Fruit fly (Drosophila melanogaster) whole organism, wandering third instar larva: ENCODE measurements around the gene SdhC.

Source experiments
- CG32264 ChIP-seq: fragments of 200-800 bp; sonication (Bioruptor generic); optimal IDR thresholded peaks from 2 replicates; lab custom pipeline; 2016; ENCODE audit warnings: missing biosample characterization, missing genetic modification characterization
- CG9705 ChIP-seq: fragments of 200-800 bp; sonication (Bioruptor generic); optimal IDR thresholded peaks from 2 replicates; lab custom pipeline; 2018; ENCODE audit warnings: missing biosample characterization, mild to moderate bottlenecking, missing genetic modification characterization
- CrebA ChIP-seq: fragments of 200-800 bp; sonication (Bioruptor generic); optimal IDR thresholded peaks from 2 replicates; lab custom pipeline; 2016; ENCODE audit warnings: missing biosample characterization, mild to moderate bottlenecking, missing genetic modification characterization, borderline replicate concordance
- Dif ChIP-seq: fragments of 200-275, 200-300 bp; sonication (Bioruptor generic); optimal IDR thresholded peaks from 2 replicates; lab custom pipeline; 2018; ENCODE audit warnings: missing biosample characterization, missing genetic modification characterization; ENCODE audit not compliant: partially characterized antibody
- GATAd ChIP-seq: sonication (Bioruptor generic); optimal IDR thresholded peaks from 2 replicates; lab custom pipeline; 2016; ENCODE audit warnings: missing biosample characterization, missing genetic modification characterization
- HLH106 ChIP-seq: fragments of 200-800 bp; optimal IDR thresholded peaks from 3 replicates; lab custom pipeline; 2019; ENCODE audit warnings: missing biosample characterization, mild to moderate bottlenecking, missing genetic modification characterization, moderate library complexity
- Hr83 ChIP-seq: fragments of 200-300 bp; sonication (Bioruptor generic); optimal IDR thresholded peaks from 2 replicates; lab custom pipeline; 2016; ENCODE audit warnings: missing biosample characterization, mild to moderate bottlenecking, missing genetic modification characterization, moderate library complexity; ENCODE audit not compliant: poor library complexity, severe bottlenecking
- N ChIP-seq: fragments of >200 bp; optimal IDR thresholded peaks from 2 replicates; lab custom pipeline; 2018; ENCODE audit warnings: missing biosample characterization, missing external identifiers, missing genetic modification characterization
- OdsH ChIP-seq: fragments of 200-800 bp; sonication (Bioruptor generic); optimal IDR thresholded peaks from 2 replicates; lab custom pipeline; 2016; ENCODE audit warnings: missing biosample characterization, mild to moderate bottlenecking, missing genetic modification characterization
- Rel ChIP-seq, 2 experiments: fragments of 200-800 bp; sonication (Bioruptor generic) in 1 of 2; optimal IDR thresholded peaks; 2 replicates in 1 of 2; 3 replicates in 1 of 2; lab custom pipeline; 2016 to 2019; ENCODE audit warnings: mild to moderate bottlenecking in 2 of 2, missing biosample characterization in 2 of 2, missing genetic modification characterization in 2 of 2, moderate library complexity in 1 of 2
- Sp1 ChIP-seq: fragments of 200-800 bp; sonication (Bioruptor generic); optimal IDR thresholded peaks from 3 replicates; lab custom pipeline; 2019; ENCODE audit warnings: missing biosample characterization, mild to moderate bottlenecking, missing genetic modification characterization, moderate library complexity
- br ChIP-seq: fragments of 200-800 bp; sonication (Bioruptor generic); optimal IDR thresholded peaks from 2 replicates; lab custom pipeline; 2016; ENCODE audit warnings: missing biosample characterization, missing genetic modification characterization
- dmrt93B ChIP-seq: fragments of 200-800 bp; sonication (Bioruptor generic); optimal IDR thresholded peaks from 2 replicates; lab custom pipeline; 2018; ENCODE audit warnings: missing biosample characterization, mild to moderate bottlenecking, missing genetic modification characterization
- dsf ChIP-seq: sonication (Bioruptor generic); optimal IDR thresholded peaks from 2 replicates; lab custom pipeline; 2016; ENCODE audit warnings: missing biosample characterization, missing genetic modification characterization, borderline replicate concordance
- foxo ChIP-seq, 2 experiments: fragments of 200-800 bp; sonication (Bioruptor generic); optimal IDR thresholded peaks; 2 replicates in 1 of 2; 3 replicates in 1 of 2; lab custom pipeline; 2016 to 2017; ENCODE audit warnings: missing biosample characterization in 2 of 2, missing genetic modification characterization in 2 of 2
- lola ChIP-seq: fragments of >200 bp; optimal IDR thresholded peaks from 2 replicates; lab custom pipeline; 2017; ENCODE audit warnings: missing biosample characterization, missing genetic modification characterization
- rgr ChIP-seq: fragments of 200-800 bp; sonication (Bioruptor generic); optimal IDR thresholded peaks from 3 replicates; lab custom pipeline; 2016; ENCODE audit warnings: missing biosample characterization, mild to moderate bottlenecking, missing genetic modification characterization
- sage ChIP-seq: fragments of 200-800 bp; sonication (Bioruptor generic); optimal IDR thresholded peaks from 2 replicates; lab custom pipeline; 2016; ENCODE audit warnings: missing biosample characterization, mild to moderate bottlenecking, missing genetic modification characterization
- tai ChIP-seq: sonication (Bioruptor generic); optimal IDR thresholded peaks from 2 replicates; lab custom pipeline; 2016; ENCODE audit warnings: missing biosample characterization, missing genetic modification characterization

SdhC gene

dm6 chr3R:11165974-11166373, 43.7 kb downstream of the SdhC start, which contains the start of gene Ugt35E1:
Gene Ugt35E1, minus strand, starts transcription at chr3R:11166074.
- no peak for TF ChIP-seq dmrt93B (GFP tag; lab: Kevin White, UChicago)
- no peak for TF ChIP-seq rgr (GFP tag; lab: Kevin White, UChicago)
- no peak for TF ChIP-seq dsf (GFP tag; lab: Kevin White, UChicago)
- no peak for TF ChIP-seq OdsH (GFP tag; lab: Kevin White, UChicago)
- TF ChIP-seq N = no peak
- TF ChIP-seq Hr83 (GFP tag; lab: Kevin White, UChicago) = no peak
- no peak for TF ChIP-seq sage (GFP tag; lab: Kevin White, UChicago)
- TF ChIP-seq CG9705 (GFP tag; lab: Kevin White, UChicago) = no peak
- no peak for TF ChIP-seq Rel (GFP tag; optimal IDR thresholded peaks at IDR 0.05; lab: Kevin White, UChicago)
- TF ChIP-seq Rel (tag; optimal IDR thresholded peaks at IDR 0.05; lab: Kevin White, UChicago) = no peak
- no peak for TF ChIP-seq tai
- TF ChIP-seq Dif (GFP tag; lab: Kevin White, UChicago) = no peak
- TF ChIP-seq HLH106 (tag; lab: Kevin White, UChicago) = no peak
- no peak for TF ChIP-seq br (GFP tag; lab: Kevin White, UChicago)

DNA sequence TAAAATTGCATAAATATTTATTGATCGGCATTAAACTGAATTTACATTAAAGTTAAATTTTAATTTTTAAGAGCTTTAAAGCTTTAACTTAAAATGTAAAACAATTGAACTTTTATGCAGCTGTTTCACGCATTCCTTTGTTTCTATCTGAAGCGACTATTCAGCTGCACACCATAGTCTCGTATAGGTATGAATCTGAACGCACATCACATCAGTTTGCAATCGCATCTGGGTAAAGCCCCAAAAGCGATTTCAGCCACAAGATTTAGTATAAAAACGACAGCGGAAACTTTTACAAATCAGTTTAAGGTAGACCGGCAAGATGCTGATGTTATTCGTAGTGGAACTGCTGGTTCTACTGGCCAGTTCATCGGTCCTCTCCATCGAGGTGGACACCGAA, 48.7 kb downstream of the SdhC start, which contains the start of gene CG4757:
Gene CG4757, plus strand, starts transcription at position 301 of the 400 bp plus-strand sequence.
- TF ChIP-seq rgr (GFP tag; lab: Kevin White, UChicago) (no peak), Hr83 (GFP tag; lab: Kevin White, UChicago) (no peak), GATAd (no peak), CG32264 (no peak), CrebA (GFP tag; lab: Kevin White, UChicago) (no peak), CG9705 (GFP tag; lab: Kevin White, UChicago) (no peak), foxo (GFP tag; optimal IDR thresholded peaks at IDR 0.05; lab: Kevin White, UChicago) (no peak), lola (no peak), Sp1 (GFP tag; lab: Kevin White, UChicago) (no peak)
